Worm (Caenorhabditis elegans) whole organism, L4 larva: ENCODE results near the gene T24H7.8.

ENCODE experiments used
- D1046.2 ChIP-seq: fragments of 200-800 bp; sonication (Bioruptor generic); IDR thresholded peaks from 2 replicates; pipeline ENCODE4 v1.3.6; 2022; ENCODE audit warnings: missing genetic modification characterization, missing compliant biosample characterization
- Y5F2A.4 ChIP-seq: fragments of 200-800 bp; sonication (Bioruptor generic); optimal IDR thresholded peaks from 2 replicates; lab custom pipeline; 2018; ENCODE audit warnings: mild to moderate bottlenecking, missing genetic modification characterization, missing compliant biosample characterization
- fkh-10 ChIP-seq: fragments of 150-350 bp; optimal IDR thresholded peaks from 2 replicates; lab custom pipeline; 2014; ENCODE audit warnings: missing biosample characterization, missing genetic modification reagents, missing genetic modification characterization
- nhr-10 ChIP-seq: fragments of 150-350 bp; optimal IDR thresholded peaks from 2 replicates; lab custom pipeline; 2014; ENCODE audit warnings: missing biosample characterization, missing genetic modification characterization
- nhr-11 ChIP-seq: fragments of 150-350 bp; optimal IDR thresholded peaks from 2 replicates; lab custom pipeline; 2014; ENCODE audit warnings: missing biosample characterization, missing genetic modification characterization
- nhr-237 ChIP-seq: sonication (generic microtip); optimal IDR thresholded peaks from 2 replicates; lab custom pipeline; 2017; ENCODE audit warnings: missing biosample characterization, missing genetic modification characterization
- nhr-48 ChIP-seq: sonication (generic microtip); optimal IDR thresholded peaks from 2 replicates; lab custom pipeline; 2016; ENCODE audit warnings: mild to moderate bottlenecking, missing genetic modification characterization, missing compliant biosample characterization

DNA sequence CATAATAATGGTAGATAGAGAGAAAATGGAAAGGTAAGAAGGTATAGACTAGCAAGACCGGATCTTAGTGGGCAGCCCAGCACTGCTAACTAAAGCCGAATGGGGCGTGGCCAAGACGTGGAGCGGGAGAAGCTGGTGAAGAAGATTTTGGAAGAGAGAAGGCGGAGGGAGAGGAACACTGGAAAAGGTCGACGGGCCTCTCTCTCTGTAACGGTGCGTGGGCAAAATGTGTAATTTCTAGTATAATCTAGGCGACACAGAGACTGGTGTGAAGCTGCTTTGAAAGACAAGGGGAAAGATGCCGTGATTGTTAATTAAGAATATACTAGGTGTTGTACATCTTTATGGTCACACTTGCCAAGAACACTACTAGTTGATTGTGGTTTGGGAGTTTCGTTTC, 14.2 kb downstream of the T24H7.8 start, which contains the start of gene F13H8.5:
- TF ChIP-seq nhr-11 (tag; lab: Kevin White, UChicago) (no peak), fkh-10 (GFP tag; lab: Kevin White, UChicago) (no peak), D1046.2 (GFP tag; lab: Robert Waterston, UW) (no peak), nhr-237 (no peak), nhr-48 (tag; lab: Kevin White, UChicago) (no peak), nhr-10 (tag; lab: Kevin White, UChicago) (no peak), Y5F2A.4 (GFP tag; lab: Kevin White, UChicago) (no peak)
